Worm (Caenorhabditis elegans) whole organism, L3 larva: ENCODE measurements around the gene R148.4.

Source experiments
- ZK546.5 ChIP-seq: sonication (generic microtip); optimal IDR thresholded peaks from 2 replicates; lab custom pipeline; 2017; ENCODE audit warnings: missing biosample characterization, missing genetic modification characterization
- aly-2 ChIP-seq: fragments of 150-350 bp; optimal IDR thresholded peaks from 2 replicates; lab custom pipeline; 2014; ENCODE audit warnings: missing biosample characterization, missing genetic modification characterization
- ceh-16 ChIP-seq: sonication (generic microtip); optimal IDR thresholded peaks from 2 replicates; lab custom pipeline; 2017; ENCODE audit warnings: missing biosample characterization, missing genetic modification characterization
- ceh-28 ChIP-seq: fragments of 150-350 bp; optimal IDR thresholded peaks from 2 replicates; lab custom pipeline; 2014; ENCODE audit warnings: missing biosample characterization, missing genetic modification reagents, missing genetic modification characterization
- ceh-82 ChIP-seq: fragments of 150-350 bp; optimal IDR thresholded peaks from 2 replicates; lab custom pipeline; 2014; ENCODE audit warnings: missing biosample characterization, missing genetic modification characterization
- ceh-9 ChIP-seq: sonication (generic microtip); optimal IDR thresholded peaks from 2 replicates; lab custom pipeline; 2018; ENCODE audit warnings: missing biosample characterization, missing genetic modification characterization
- daf-12 ChIP-seq: fragments of 150-350 bp; optimal IDR thresholded peaks from 2 replicates; lab custom pipeline; 2014; ENCODE audit warnings: missing biosample characterization, missing genetic modification reagents, missing genetic modification characterization
- egl-27 ChIP-seq: sonication (generic microtip); optimal IDR thresholded peaks from 4 replicates; lab custom pipeline; 2017; ENCODE audit warnings: missing biosample characterization, missing genetic modification reagents, missing genetic modification characterization
- egl-5 ChIP-seq: fragments of 150-350 bp; optimal IDR thresholded peaks from 2 replicates; lab custom pipeline; 2017; ENCODE audit warnings: missing biosample characterization, missing genetic modification reagents, missing genetic modification characterization, inconsistent platforms
- elt-1 ChIP-seq: fragments of 150-350 bp; optimal IDR thresholded peaks from 2 replicates; lab custom pipeline; 2014; ENCODE audit warnings: missing biosample characterization, missing genetic modification characterization
- elt-3 ChIP-seq, 3 experiments: fragments of 150-350 bp in 1 of 3; sonication (generic microtip) in 2 of 3; optimal IDR thresholded peaks; 2 replicates in 2 of 3; 4 replicates in 1 of 3; lab custom pipeline; 2014 to 2017; ENCODE audit warnings: missing biosample characterization in 3 of 3, missing genetic modification characterization in 3 of 3
- fkh-10 ChIP-seq: sonication (generic microtip); optimal IDR thresholded peaks from 2 replicates; lab custom pipeline; 2017; ENCODE audit warnings: missing biosample characterization, missing genetic modification reagents, missing genetic modification characterization
- fkh-2 ChIP-seq: fragments of 150-350 bp; optimal IDR thresholded peaks from 2 replicates; lab custom pipeline; 2014; ENCODE audit warnings: missing biosample characterization, missing genetic modification reagents, missing genetic modification characterization
- hmg-11 ChIP-seq: sonication (generic microtip); optimal IDR thresholded peaks from 2 replicates; lab custom pipeline; 2016; ENCODE audit warnings: missing genetic modification characterization, missing compliant biosample characterization
- jun-1 ChIP-seq: fragments of 150-350 bp; optimal IDR thresholded peaks from 2 replicates; lab custom pipeline; 2014; ENCODE audit warnings: missing biosample characterization, missing genetic modification reagents, missing genetic modification characterization
- lin-39 ChIP-seq: fragments of 150-350 bp; optimal IDR thresholded peaks from 2 replicates; lab custom pipeline; 2018; ENCODE audit warnings: missing biosample characterization, missing genetic modification reagents, missing genetic modification characterization
- mdl-1 ChIP-seq: fragments of 150-350 bp; optimal IDR thresholded peaks from 2 replicates; lab custom pipeline; 2014; ENCODE audit warnings: missing biosample characterization, missing genetic modification characterization
- mml-1 ChIP-seq: fragments of 150-350 bp; sonication (generic microtip); optimal IDR thresholded peaks from 3 replicates; lab custom pipeline; 2014; ENCODE audit warnings: missing biosample characterization, missing genetic modification characterization
- nfya-1 ChIP-seq: sonication (generic microtip); optimal IDR thresholded peaks from 2 replicates; lab custom pipeline; 2017; ENCODE audit warnings: missing genetic modification characterization, mild to moderate bottlenecking, missing compliant biosample characterization, antibody characterized with exemption, moderate library complexity; ENCODE audit not compliant: insufficient read depth
- nhr-12 ChIP-seq: fragments of 150-350 bp; optimal IDR thresholded peaks from 2 replicates; lab custom pipeline; 2014; ENCODE audit warnings: missing biosample characterization, missing genetic modification characterization
- nhr-25 ChIP-seq: sonication (generic microtip); optimal IDR thresholded peaks from 2 replicates; lab custom pipeline; 2017; ENCODE audit warnings: missing biosample characterization, missing genetic modification characterization
- nhr-28 ChIP-seq: fragments of 150-350 bp; optimal IDR thresholded peaks from 2 replicates; lab custom pipeline; 2014; ENCODE audit warnings: missing biosample characterization, missing genetic modification characterization
- nhr-43 ChIP-seq: sonication (generic microtip); optimal IDR thresholded peaks from 2 replicates; lab custom pipeline; 2016; ENCODE audit warnings: mild to moderate bottlenecking, missing genetic modification characterization, missing compliant biosample characterization; ENCODE audit not compliant: poor library complexity, severe bottlenecking
- nhr-67 ChIP-seq: fragments of 150-350 bp; optimal IDR thresholded peaks from 2 replicates; lab custom pipeline; 2014; ENCODE audit warnings: missing biosample characterization, missing genetic modification characterization
- pha-4 ChIP-seq: fragments of 150-350 bp; optimal IDR thresholded peaks from 2 replicates; lab custom pipeline; 2014; ENCODE audit warnings: missing biosample characterization, missing genetic modification reagents, missing genetic modification characterization
- skn-1 ChIP-seq: fragments of 150-350 bp; optimal IDR thresholded peaks from 2 replicates; lab custom pipeline; 2014; ENCODE audit warnings: missing biosample characterization, missing genetic modification characterization
- unc-39 ChIP-seq: sonication (generic microtip); optimal IDR thresholded peaks from 4 replicates; lab custom pipeline; 2017; ENCODE audit warnings: missing biosample characterization, missing genetic modification characterization
- unc-62 ChIP-seq: fragments of 150-350 bp; sonication (generic microtip); optimal IDR thresholded peaks from 4 replicates; lab custom pipeline; 2014; ENCODE audit warnings: missing biosample characterization, missing genetic modification reagents, missing genetic modification characterization
- zag-1 ChIP-seq: fragments of 150-350 bp; optimal IDR thresholded peaks from 2 replicates; lab custom pipeline; 2014; ENCODE audit warnings: missing biosample characterization, missing genetic modification characterization

Gene R148.4

ce11 chrIII:3136325-3137001, 34.9 kb upstream of the R148.4 start:
- TF ChIP-seq nhr-43 (tag; lab: Kevin White, UChicago) (no peak), daf-12 (tag; lab: Kevin White, UChicago) (no peak), ceh-82 (tag; lab: Kevin White, UChicago) (no peak), ceh-9 (no peak), mml-1 (tag; lab: Kevin White, UChicago) (no peak), ZK546.5 (tag; lab: Kevin White, UChicago) (no peak), egl-5 (no peak), aly-2 (tag; lab: Kevin White, UChicago) (no peak), unc-39 (tag; lab: Kevin White, UChicago) (no peak), hmg-11 (tag; lab: Kevin White, UChicago) (no peak)
- TF ChIP-seq, all 47 proteins: peak for 0

- TF ChIP-seq ceh-16 (tag; lab: Kevin White, UChicago), result no peak
- no peak for TF ChIP-seq egl-5
- peak; percentile 3 for TF ChIP-seq nfya-1 (tag; lab: Kevin White, UChicago)
- TF ChIP-seq zag-1, result no peak
- no peak for TF ChIP-seq elt-1 (tag; lab: Kevin White, UChicago)
- TF ChIP-seq pha-4 (tag; lab: Kevin White, UChicago), result no peak
- TF ChIP-seq nhr-12 (tag; lab: Kevin White, UChicago), result no peak
These were observed 33.3 kb upstream of the R148.4 start for ce11 chrIII:3138087-3138486.

ce11 chrIII:3139144-3139543, 32.2 kb upstream of the R148.4 start, which contains the start of gene mec-12:
Gene mec-12 (minus strand): TSS chrIII:3139234.
- no peak for TF ChIP-seq elt-3 (tag; optimal IDR thresholded peaks at IDR 0.05; lab: Kevin White, UChicago)
- peak; percentile 19 for TF ChIP-seq hmg-11 (tag; lab: Kevin White, UChicago)
- peak; percentile 58 for TF ChIP-seq nfya-1 (tag; lab: Kevin White, UChicago)
- TF ChIP-seq, all 47 proteins: peak for 2

- TF ChIP-seq nhr-67 (tag; lab: Kevin White, UChicago) (no peak), mdl-1 (tag; lab: Kevin White, UChicago) (no peak), fkh-10 (no peak), nfya-1 (tag; lab: Kevin White, UChicago) (no peak), elt-1 (tag; lab: Kevin White, UChicago) (no peak), egl-27 (tag; lab: Kevin White, UChicago) (no peak), jun-1 (tag; lab: Kevin White, UChicago) (no peak), skn-1 (tag; lab: Kevin White, UChicago) (no peak), nhr-28 (tag; lab: Kevin White, UChicago) (no peak)
These were observed 31.2 kb upstream of the R148.4 start for ce11 chrIII:3140227-3140626.

ce11 chrIII:3142078-3142477, 29.3 kb upstream of the R148.4 start:
- TF ChIP-seq nhr-67 (tag; lab: Kevin White, UChicago), result no peak
- no peak for TF ChIP-seq jun-1 (tag; lab: Kevin White, UChicago)
- peak; percentile 81 for TF ChIP-seq ceh-28 (tag; lab: Kevin White, UChicago)

- no peak for TF ChIP-seq nhr-28 (tag; lab: Kevin White, UChicago)
- TF ChIP-seq nfya-1 (tag; lab: Kevin White, UChicago), result no peak
- TF ChIP-seq lin-39 (tag; lab: Kevin White, UChicago), result no peak
- no peak for TF ChIP-seq nhr-25 (tag; lab: Kevin White, UChicago)
- no peak for TF ChIP-seq fkh-2
- TF ChIP-seq mml-1 (tag; lab: Kevin White, UChicago), result no peak
- no peak for TF ChIP-seq unc-62 (GFP tag; lab: Kevin White, UChicago)
- no peak for TF ChIP-seq nhr-67 (tag; lab: Kevin White, UChicago)
These were observed 27.7 kb upstream of the R148.4 start, which contains the start of gene C44B11.4 for ce11 chrIII:3143657-3144056. Gene C44B11.4 (minus strand): TSS chrIII:3143757.
